Fruit fly (Drosophila melanogaster) whole organism, pupa: ENCODE measurements around the gene CG34181.

ENCODE experiments used
- CG10348 ChIP-seq: fragments of 200-800 bp; sonication (Bioruptor generic); IDR thresholded peaks from 2 replicates; pipeline ENCODE4 v1.3.6; 2022; ENCODE audit warnings: missing biosample characterization, missing genetic modification characterization
- CG12605 ChIP-seq: fragments of 200-800 bp; sonication (Bioruptor generic); IDR thresholded peaks from 2 replicates; pipeline ENCODE4 v1.3.6; 2022; ENCODE audit warnings: missing biosample characterization, missing genetic modification characterization
- CG13204 ChIP-seq: fragments of 200-800 bp; sonication (Bioruptor generic); optimal IDR thresholded peaks from 2 replicates; lab custom pipeline; 2018; ENCODE audit warnings: missing biosample characterization, mild to moderate bottlenecking, missing genetic modification characterization, moderate library complexity
- CG14655 ChIP-seq: fragments of 200-800 bp; sonication (Bioruptor generic); optimal IDR thresholded peaks from 3 replicates; lab custom pipeline; 2017; ENCODE audit warnings: mild to moderate bottlenecking, missing biosample characterization, missing genetic modification reagents, missing genetic modification characterization
- CG15710 ChIP-seq: fragments of 200-800 bp; sonication (Bioruptor generic); optimal IDR thresholded peaks from 2 replicates; lab custom pipeline; 2018; ENCODE audit warnings: missing biosample characterization, mild to moderate bottlenecking, missing genetic modification characterization, moderate library complexity
- CG17806 ChIP-seq: fragments of 200-800 bp; sonication (Bioruptor generic); optimal IDR thresholded peaks from 2 replicates; lab custom pipeline; 2018; ENCODE audit warnings: missing biosample characterization, mild to moderate bottlenecking, missing genetic modification characterization, moderate library complexity
- CG32121 ChIP-seq: fragments of 200-800 bp; sonication (Bioruptor generic); IDR thresholded peaks from 2 replicates; pipeline ENCODE4 v1.3.6; 2022; ENCODE audit warnings: missing biosample characterization, missing genetic modification characterization
- CG34367 ChIP-seq: fragments of 200-800 bp; sonication (Bioruptor generic); optimal IDR thresholded peaks from 2 replicates; lab custom pipeline; 2018; ENCODE audit warnings: missing biosample characterization, mild to moderate bottlenecking, missing genetic modification characterization
- CG4496 ChIP-seq: fragments of 200-800 bp; sonication (Bioruptor generic); IDR thresholded peaks from 3 replicates; pipeline ENCODE4 v1.3.6; 2022; ENCODE audit warnings: missing biosample characterization, missing genetic modification characterization
- CG8159 ChIP-seq: fragments of 200-800 bp; sonication (Bioruptor generic); optimal IDR thresholded peaks from 3 replicates; lab custom pipeline; 2018; ENCODE audit warnings: missing biosample characterization, mild to moderate bottlenecking, missing genetic modification characterization, moderate library complexity
- CG8301 ChIP-seq: fragments of 200-800 bp; sonication (Bioruptor generic); optimal IDR thresholded peaks from 2 replicates; lab custom pipeline; 2018; ENCODE audit warnings: missing biosample characterization, mild to moderate bottlenecking, missing genetic modification characterization
- CG9948 ChIP-seq: fragments of 200-800 bp; sonication (Bioruptor generic); optimal IDR thresholded peaks from 2 replicates; lab custom pipeline; 2018; ENCODE audit warnings: missing biosample characterization, mild to moderate bottlenecking, missing genetic modification characterization, moderate library complexity
- D1 ChIP-seq: fragments of 200-800 bp; sonication (Bioruptor generic); optimal IDR thresholded peaks from 2 replicates; lab custom pipeline; 2018; ENCODE audit warnings: missing biosample characterization, mild to moderate bottlenecking, missing genetic modification characterization, moderate library complexity
- EcR ChIP-seq: fragments of 200-800 bp; sonication (Bioruptor generic); optimal IDR thresholded peaks from 3 replicates; lab custom pipeline; 2019; ENCODE audit warnings: missing biosample characterization, missing genetic modification characterization, mild to moderate bottlenecking, moderate library complexity, missing genetic modification reagents
- Ets98B ChIP-seq: fragments of 200-800 bp; sonication (Bioruptor generic); IDR thresholded peaks from 2 replicates; pipeline ENCODE4 v1.3.6; 2022; ENCODE audit warnings: missing biosample characterization, missing genetic modification characterization
- Pif1A ChIP-seq: fragments of 200-800 bp; sonication (Bioruptor generic); optimal IDR thresholded peaks from 3 replicates; lab custom pipeline; 2016; ENCODE audit warnings: missing biosample characterization, missing genetic modification characterization
- Pif1B ChIP-seq: fragments of 200-800 bp; sonication (Bioruptor generic); optimal IDR thresholded peaks from 3 replicates; lab custom pipeline; 2016; ENCODE audit warnings: missing biosample characterization, missing genetic modification characterization
- Snoo ChIP-seq: fragments of 200-800 bp; sonication (Bioruptor generic); optimal IDR thresholded peaks from 3 replicates; lab custom pipeline; 2017; ENCODE audit warnings: missing biosample characterization, mild to moderate bottlenecking, missing genetic modification characterization, inconsistent platforms
- fd96Ca ChIP-seq: fragments of 200-800 bp; sonication (Bioruptor generic); IDR thresholded peaks from 3 replicates; pipeline ENCODE4 v1.3.6; 2022; ENCODE audit warnings: missing biosample characterization, missing genetic modification characterization
- gl ChIP-seq: fragments of 200-800 bp; sonication (Bioruptor generic); optimal IDR thresholded peaks from 2 replicates; lab custom pipeline; 2018; ENCODE audit warnings: missing biosample characterization, mild to moderate bottlenecking, missing genetic modification characterization
- rn ChIP-seq: fragments of 200-800 bp; sonication (Bioruptor generic); IDR thresholded peaks from 2 replicates; pipeline ENCODE4 v1.3.6; 2022; ENCODE audit warnings: missing biosample characterization, missing genetic modification characterization

CG34181 gene

DNA sequence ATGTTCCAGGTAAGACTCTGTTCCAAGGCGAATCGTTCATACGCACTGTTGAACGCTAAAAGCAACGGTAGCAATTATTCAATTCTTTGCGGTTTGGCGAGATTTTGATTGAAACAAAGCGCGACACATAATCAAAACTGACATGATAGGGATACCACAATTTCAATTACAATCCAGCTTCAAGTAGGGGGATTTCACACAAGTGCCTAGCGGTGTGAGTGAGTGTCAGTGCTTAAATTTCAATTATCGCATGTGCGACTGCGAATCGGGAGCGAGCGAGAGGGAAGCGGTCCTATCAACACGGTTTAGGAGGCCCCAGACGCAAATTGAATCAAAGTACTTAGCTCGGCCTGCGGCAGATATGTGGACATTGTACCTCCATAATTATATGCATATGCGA lies 28.6 kb upstream of the CG34181 start:
- TF ChIP-seq CG34367 (tag; lab: Kevin White, UChicago) (no peak), CG8301 (tag; lab: Kevin White, UChicago) (no peak), CG14655 (GFP tag; lab: Kevin White, UChicago) (no peak), rn (GFP tag; lab: Robert Waterston, UW) (no peak), CG4496 (GFP tag; lab: Robert Waterston, UW) (no peak), CG10348 (GFP tag; lab: Robert Waterston, UW) (no peak), gl (tag; lab: Kevin White, UChicago) (no peak), CG13204 (GFP tag; lab: Kevin White, UChicago) (no peak), EcR (GFP tag; lab: Kevin White, UChicago) (no peak), Snoo (tag; lab: Kevin White, UChicago) (no peak), Ets98B (GFP tag; lab: Robert Waterston, UW) (no peak), CG32121 (no peak), CG15710 (tag; lab: Kevin White, UChicago) (no peak), CG8159 (tag; lab: Kevin White, UChicago) (no peak), Pif1B (GFP tag; lab: Kevin White, UChicago) (no peak), Pif1A (no peak), fd96Ca (GFP tag; lab: Robert Waterston, UW) (no peak), CG9948 (no peak), CG12605 (GFP tag; lab: Robert Waterston, UW) (no peak), CG17806 (tag; lab: Kevin White, UChicago) (no peak)

DNA sequence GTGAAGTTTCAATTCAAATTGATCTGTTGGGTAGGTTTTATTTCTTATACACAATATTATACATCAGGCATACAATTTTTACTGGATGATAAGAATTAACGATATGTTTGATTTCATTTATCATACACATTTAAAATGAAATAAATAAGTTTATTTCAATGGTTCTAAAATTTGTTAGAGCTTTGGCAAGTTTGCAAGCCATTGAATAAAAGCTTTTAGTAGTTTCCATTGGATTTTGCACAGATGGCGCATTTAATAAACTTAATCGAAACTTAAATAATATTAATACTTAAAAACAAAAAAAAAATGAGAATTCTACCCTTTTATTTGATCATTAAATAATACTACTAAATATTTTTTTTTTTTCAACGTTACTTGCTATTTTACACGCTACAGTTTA lies 25.5 kb upstream of the CG34181 start:
- TF ChIP-seq CG8301 (tag; lab: Kevin White, UChicago): no peak
- TF ChIP-seq CG15710 (tag; lab: Kevin White, UChicago): no peak
- TF ChIP-seq CG4496 (GFP tag; lab: Robert Waterston, UW): no peak
- TF ChIP-seq Snoo (tag; lab: Kevin White, UChicago): no peak
- no peak for TF ChIP-seq CG34367 (tag; lab: Kevin White, UChicago)
- no peak for TF ChIP-seq CG9948
- TF ChIP-seq Pif1A: no peak
- no peak for TF ChIP-seq CG17806 (tag; lab: Kevin White, UChicago)
- no peak for TF ChIP-seq EcR (GFP tag; lab: Kevin White, UChicago)
- no peak for TF ChIP-seq CG12605 (GFP tag; lab: Robert Waterston, UW)
- no peak for TF ChIP-seq CG8159 (tag; lab: Kevin White, UChicago)
- TF ChIP-seq fd96Ca (GFP tag; lab: Robert Waterston, UW): no peak
- no peak for TF ChIP-seq gl (tag; lab: Kevin White, UChicago)
- TF ChIP-seq rn (GFP tag; lab: Robert Waterston, UW): no peak
- TF ChIP-seq CG14655 (GFP tag; lab: Kevin White, UChicago): no peak
- TF ChIP-seq D1 (tag; lab: Kevin White, UChicago): no peak
- TF ChIP-seq CG13204 (GFP tag; lab: Kevin White, UChicago): no peak
- TF ChIP-seq, all 21 proteins: peak for 0

dm6 chr2L:9342532-9342931 lies 24.9 kb upstream of the CG34181 start, which contains the start of gene CG3748:
Gene CG3748 (plus strand): TSS chr2L:9342832.
- TF ChIP-seq CG4496 (GFP tag; lab: Robert Waterston, UW): no peak
- TF ChIP-seq CG10348 (GFP tag; lab: Robert Waterston, UW): no peak
- TF ChIP-seq Pif1A: no peak
- TF ChIP-seq, all 21 proteins: peak for 0

DNA sequence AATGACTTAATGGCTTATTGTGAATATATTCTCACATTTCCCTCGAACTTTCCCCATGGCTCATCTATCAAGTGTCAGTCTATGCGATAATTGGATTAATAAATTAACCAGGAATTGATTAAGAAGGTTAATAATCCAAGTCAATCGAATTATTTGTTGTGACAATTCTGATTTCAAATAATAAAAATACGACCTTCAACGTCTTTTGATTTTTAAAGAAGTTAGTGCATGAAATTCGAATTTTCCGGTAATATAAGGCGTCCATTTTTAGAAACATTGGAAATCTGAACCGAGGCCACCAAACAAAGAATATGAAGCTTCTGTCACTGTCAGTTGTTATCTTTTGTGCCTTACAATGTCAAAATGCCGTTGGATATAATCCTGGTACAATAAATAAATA lies 18.2 kb upstream of the CG34181 start, which contains the start of gene CG43350:
TSS of gene CG43350 (plus strand) at position 301 of the 400 bp plus-strand sequence.
- no peak for TF ChIP-seq CG10348 (GFP tag; lab: Robert Waterston, UW)
- TF ChIP-seq EcR (GFP tag; lab: Kevin White, UChicago): no peak
- TF ChIP-seq CG32121: no peak
- TF ChIP-seq CG12605 (GFP tag; lab: Robert Waterston, UW): no peak
- TF ChIP-seq CG4496 (GFP tag; lab: Robert Waterston, UW): no peak
- TF ChIP-seq CG17806 (tag; lab: Kevin White, UChicago): no peak
- no peak for TF ChIP-seq Snoo (tag; lab: Kevin White, UChicago)
- TF ChIP-seq CG9948: no peak
- TF ChIP-seq CG34367 (tag; lab: Kevin White, UChicago): no peak
- TF ChIP-seq Ets98B (GFP tag; lab: Robert Waterston, UW): no peak
- TF ChIP-seq rn (GFP tag; lab: Robert Waterston, UW): no peak
- TF ChIP-seq gl (tag; lab: Kevin White, UChicago): no peak
- no peak for TF ChIP-seq CG13204 (GFP tag; lab: Kevin White, UChicago)
- TF ChIP-seq CG8301 (tag; lab: Kevin White, UChicago): no peak
- TF ChIP-seq, all 21 proteins: peak for 0

dm6 chr2L:9350170-9350569 lies 17.3 kb upstream of the CG34181 start, which contains the start of gene CG13110:
Gene CG13110 (plus strand): TSS chr2L:9350470.
- no peak for TF ChIP-seq CG13204 (GFP tag; lab: Kevin White, UChicago)
- TF ChIP-seq Snoo (tag; lab: Kevin White, UChicago): no peak
- TF ChIP-seq CG14655 (GFP tag; lab: Kevin White, UChicago): no peak
- no peak for TF ChIP-seq Pif1B (GFP tag; lab: Kevin White, UChicago)
- TF ChIP-seq CG9948: no peak
- TF ChIP-seq rn (GFP tag; lab: Robert Waterston, UW): no peak
- TF ChIP-seq CG4496 (GFP tag; lab: Robert Waterston, UW): no peak
- no peak for TF ChIP-seq CG17806 (tag; lab: Kevin White, UChicago)
- no peak for TF ChIP-seq CG15710 (tag; lab: Kevin White, UChicago)
- no peak for TF ChIP-seq Pif1A
- TF ChIP-seq CG8159 (tag; lab: Kevin White, UChicago): no peak
- no peak for TF ChIP-seq Ets98B (GFP tag; lab: Robert Waterston, UW)
- TF ChIP-seq fd96Ca (GFP tag; lab: Robert Waterston, UW): no peak
- no peak for TF ChIP-seq EcR (GFP tag; lab: Kevin White, UChicago)
- TF ChIP-seq gl (tag; lab: Kevin White, UChicago): no peak
- no peak for TF ChIP-seq D1 (tag; lab: Kevin White, UChicago)
